Fruit fly (Drosophila melanogaster): Measurements from ENCODE around the gene CG46303.

CG46303 gene

dm6 chr3R:5831339-5831738 lies 9.6 kb downstream of the CG46303 start, which contains the start of gene CG1208:
Gene CG1208, plus strand, starts transcription at chr3R:5831639.
- TF ChIP-seq noc (tag; optimal IDR thresholded peaks at IDR 0.05), result no peak

dm6 chr3R:5832345-5832981 lies 10.7 kb downstream of the CG46303 start:
- peak; percentile 82 for TF ChIP-seq noc (tag; optimal IDR thresholded peaks at IDR 0.05)

dm6 chr3R:5833948-5834504 lies 12.3 kb downstream of the CG46303 start:
- TF ChIP-seq noc (tag; optimal IDR thresholded peaks at IDR 0.05), result no peak

- TF ChIP-seq noc (tag; optimal IDR thresholded peaks at IDR 0.05), result no peak
Measured at dm6 chr3R:5836536-5836935, 14.8 kb downstream of the CG46303 start.

- TF ChIP-seq noc (tag; optimal IDR thresholded peaks at IDR 0.05), result no peak
Measured at dm6 chr3R:5838683-5839365, 17.1 kb downstream of the CG46303 start.

dm6 chr3R:5840870-5841269 lies 19.1 kb downstream of the CG46303 start, which contains the start of gene CG1213:
Gene CG1213, plus strand, starts transcription at chr3R:5841170.
- TF ChIP-seq noc (tag; optimal IDR thresholded peaks at IDR 0.05), result no peak

dm6 chr3R:5841290-5841689 lies 19.5 kb downstream of the CG46303 start:
- TF ChIP-seq noc (tag; optimal IDR thresholded peaks at IDR 0.05), result no peak

- no peak for TF ChIP-seq noc (tag; optimal IDR thresholded peaks at IDR 0.05)
Measured at dm6 chr3R:5843516-5843915, 21.7 kb downstream of the CG46303 start.

- TF ChIP-seq noc (tag; optimal IDR thresholded peaks at IDR 0.05), result no peak
Measured at dm6 chr3R:5846570-5847270, 24.9 kb downstream of the CG46303 start, which contains the start of gene CG14676. Gene CG14676, plus strand, starts transcription at chr3R:5847220.

- no peak for TF ChIP-seq noc (tag; optimal IDR thresholded peaks at IDR 0.05)
Measured at dm6 chr3R:5853032-5853431, 31.3 kb downstream of the CG46303 start, which contains the start of gene CG34287. Gene CG34287, plus strand, starts transcription at chr3R:5853332.

dm6 chr3R:5856215-5856614 lies 34.4 kb downstream of the CG46303 start, which contains the start of the genes disp and ECSIT:
Gene disp, minus strand, starts transcription at chr3R:5856311.
Gene ECSIT, plus strand, starts transcription at chr3R:5856585.
- TF ChIP-seq noc (tag; optimal IDR thresholded peaks at IDR 0.05), result no peak

dm6 chr3R:5860736-5861217 lies 39.0 kb downstream of the CG46303 start:
- no peak for TF ChIP-seq noc (tag; optimal IDR thresholded peaks at IDR 0.05)

dm6 chr3R:5861218-5861902 lies 39.6 kb downstream of the CG46303 start:
- peak; percentile 56 for TF ChIP-seq noc (tag; optimal IDR thresholded peaks at IDR 0.05)

dm6 chr3R:5862032-5862641 lies 40.4 kb downstream of the CG46303 start, which contains the start of gene CG2017:
Gene CG2017, minus strand, starts transcription at chr3R:5862405.
- TF ChIP-seq noc (tag; optimal IDR thresholded peaks at IDR 0.05), result no peak

- TF ChIP-seq noc (tag; optimal IDR thresholded peaks at IDR 0.05), result no peak
Measured at dm6 chr3R:5871393-5871792, 49.6 kb downstream of the CG46303 start.
